Fruit fly (Drosophila melanogaster) whole organism, prepupa: ENCODE results near the gene ex.

Experiments used
- Blimp-1 ChIP-seq: fragments of 200-800 bp; sonication (Bioruptor generic); optimal IDR thresholded peaks from 3 replicates; lab custom pipeline; 2017; ENCODE audit warnings: missing biosample characterization, missing genetic modification characterization, mild to moderate bottlenecking, moderate library complexity, missing genetic modification reagents
- CG10631 ChIP-seq: fragments of 200-800 bp; sonication (Bioruptor generic); optimal IDR thresholded peaks from 2 replicates; lab custom pipeline; 2016; ENCODE audit warnings: missing biosample characterization, missing genetic modification characterization
- CG11294 ChIP-seq: fragments of 200-800 bp; sonication (Bioruptor generic); IDR thresholded peaks from 2 replicates; pipeline ENCODE4 v1.3.6; 2022; ENCODE audit warnings: missing biosample characterization, missing genetic modification characterization
- CG16779 ChIP-seq: fragments of 200-800 bp; sonication (Bioruptor generic); optimal IDR thresholded peaks from 3 replicates; lab custom pipeline; 2017; ENCODE audit warnings: missing biosample characterization, mild to moderate bottlenecking, missing genetic modification characterization
- CG3032 ChIP-seq: fragments of 200-800 bp; optimal IDR thresholded peaks from 2 replicates; lab custom pipeline; 2019; ENCODE audit warnings: missing biosample characterization, mild to moderate bottlenecking, missing genetic modification characterization, moderate library complexity
- CG31627 ChIP-seq: fragments of 200-800 bp; sonication (Bioruptor generic); optimal IDR thresholded peaks from 3 replicates; lab custom pipeline; 2016; ENCODE audit warnings: missing biosample characterization, missing genetic modification characterization
- CG32006 ChIP-seq: fragments of 200-800 bp; sonication (Bioruptor generic); optimal IDR thresholded peaks from 3 replicates; lab custom pipeline; 2017; ENCODE audit warnings: missing biosample characterization, mild to moderate bottlenecking, missing genetic modification characterization
- CG34406 ChIP-seq: fragments of 200-800 bp; sonication (Bioruptor generic); optimal IDR thresholded peaks from 3 replicates; lab custom pipeline; 2016; ENCODE audit warnings: missing biosample characterization, missing genetic modification characterization
- CG3919 ChIP-seq: fragments of 200-800 bp; sonication (Bioruptor generic); optimal IDR thresholded peaks from 3 replicates; lab custom pipeline; 2016; ENCODE audit warnings: missing biosample characterization, missing genetic modification characterization
- CG4318 ChIP-seq: fragments of 200-800 bp; sonication (Bioruptor generic); optimal IDR thresholded peaks from 3 replicates; lab custom pipeline; 2017; ENCODE audit warnings: missing biosample characterization, mild to moderate bottlenecking, missing genetic modification characterization
- CG6163 ChIP-seq: fragments of 200-800 bp; sonication (Bioruptor generic); IDR thresholded peaks from 3 replicates; pipeline ENCODE4 v1.3.6; 2022; ENCODE audit warnings: missing biosample characterization, missing genetic modification characterization
- CG6792 ChIP-seq: fragments of 200-800 bp; sonication (Bioruptor generic); optimal IDR thresholded peaks from 3 replicates; lab custom pipeline; 2016; ENCODE audit warnings: missing biosample characterization, missing genetic modification characterization
- CG6808 ChIP-seq: fragments of 200-800 bp; sonication (Bioruptor generic); optimal IDR thresholded peaks from 3 replicates; lab custom pipeline; 2017; ENCODE audit warnings: missing biosample characterization, missing genetic modification characterization, mild to moderate bottlenecking, moderate library complexity, missing genetic modification reagents
- CG6854 ChIP-seq: fragments of 200-800 bp; sonication (Bioruptor generic); optimal IDR thresholded peaks from 2 replicates; lab custom pipeline; 2017; ENCODE audit warnings: missing biosample characterization, mild to moderate bottlenecking, missing genetic modification characterization
- CG7368 ChIP-seq: fragments of 200-800 bp; sonication (Bioruptor generic); optimal IDR thresholded peaks from 3 replicates; lab custom pipeline; 2016; ENCODE audit warnings: missing biosample characterization, missing genetic modification characterization
- CG9139 ChIP-seq: fragments of 200-800 bp; sonication (Bioruptor generic); optimal IDR thresholded peaks from 3 replicates; lab custom pipeline; 2017; ENCODE audit warnings: missing biosample characterization, mild to moderate bottlenecking, missing genetic modification characterization
- Eip75B ChIP-seq: fragments of 200-800 bp; sonication (Bioruptor generic); optimal IDR thresholded peaks from 3 replicates; lab custom pipeline; 2016; ENCODE audit warnings: missing biosample characterization, missing genetic modification characterization
- Eip78C ChIP-seq: fragments of 200-800 bp; sonication (Bioruptor generic); peaks from one replicate; lab custom pipeline; 2016; ENCODE audit warnings: missing biosample characterization, missing genetic modification characterization
- Eip93F ChIP-seq: fragments of 200-800 bp; sonication (Bioruptor generic); optimal IDR thresholded peaks from 2 replicates; lab custom pipeline; 2016; ENCODE audit warnings: missing biosample characterization, mild to moderate bottlenecking, missing genetic modification characterization
- Ets21C ChIP-seq: fragments of 200-800 bp; sonication (Bioruptor generic); optimal IDR thresholded peaks from 3 replicates; lab custom pipeline; 2016; ENCODE audit warnings: missing biosample characterization, missing genetic modification characterization
- Ets96B ChIP-seq: fragments of 200-800 bp; optimal IDR thresholded peaks from 2 replicates; lab custom pipeline; 2019; ENCODE audit warnings: missing biosample characterization, mild to moderate bottlenecking, missing genetic modification characterization, moderate library complexity
- Hr38 ChIP-seq: sonication (Bioruptor generic); optimal IDR thresholded peaks from 2 replicates; lab custom pipeline; 2016; ENCODE audit warnings: missing biosample characterization, missing genetic modification characterization
- Hr39 ChIP-seq: fragments of 200-800 bp; sonication (Bioruptor generic); optimal IDR thresholded peaks from 2 replicates; lab custom pipeline; 2016; ENCODE audit warnings: missing biosample characterization, missing genetic modification characterization
- Met ChIP-seq: fragments of 200-800 bp; sonication (Bioruptor generic); optimal IDR thresholded peaks from 3 replicates; lab custom pipeline; 2016; ENCODE audit warnings: missing biosample characterization, missing genetic modification characterization
- OdsH ChIP-seq: fragments of 200-800 bp; sonication (Bioruptor generic); optimal IDR thresholded peaks from 3 replicates; lab custom pipeline; 2016; ENCODE audit warnings: missing biosample characterization, missing genetic modification characterization
- Smox ChIP-seq: fragments of 200-800 bp; sonication (Bioruptor generic); optimal IDR thresholded peaks from 3 replicates; lab custom pipeline; 2016; ENCODE audit warnings: missing biosample characterization, missing genetic modification characterization
- Sox102F ChIP-seq: fragments of 200-800 bp; sonication (Bioruptor generic); optimal IDR thresholded peaks from 2 replicates; lab custom pipeline; 2016; ENCODE audit warnings: missing biosample characterization, mild to moderate bottlenecking, missing genetic modification characterization
- Sox14 ChIP-seq: fragments of 200-800 bp; sonication (Bioruptor generic); optimal IDR thresholded peaks from 3 replicates; lab custom pipeline; 2016; ENCODE audit warnings: missing biosample characterization, missing genetic modification characterization
- Sox15 ChIP-seq: fragments of 200-800 bp; sonication (Bioruptor generic); optimal IDR thresholded peaks from 3 replicates; lab custom pipeline; 2016; ENCODE audit warnings: missing biosample characterization, missing genetic modification characterization
- achi ChIP-seq: fragments of 200-800 bp; sonication (Bioruptor generic); optimal IDR thresholded peaks from 3 replicates; lab custom pipeline; 2016; ENCODE audit warnings: missing biosample characterization, missing genetic modification characterization
- acj6 ChIP-seq: fragments of 200-800 bp; sonication (Bioruptor generic); optimal IDR thresholded peaks from 3 replicates; lab custom pipeline; 2016; ENCODE audit warnings: missing biosample characterization, missing genetic modification characterization
- cyc ChIP-seq: fragments of 200-800 bp; sonication (Bioruptor generic); optimal IDR thresholded peaks from 3 replicates; lab custom pipeline; 2016; ENCODE audit warnings: missing biosample characterization, missing genetic modification characterization
- dsx ChIP-seq: fragments of 200-800 bp; optimal IDR thresholded peaks from 3 replicates; lab custom pipeline; 2019; ENCODE audit warnings: missing biosample characterization, mild to moderate bottlenecking, missing genetic modification characterization, moderate library complexity; ENCODE audit not compliant: poor library complexity, severe bottlenecking
- eg ChIP-seq: fragments of 200-800 bp; sonication (Bioruptor generic); IDR thresholded peaks from 3 replicates; pipeline ENCODE4 v1.3.6; 2022; ENCODE audit warnings: missing biosample characterization, missing genetic modification characterization
- fd85E ChIP-seq: fragments of 200-800 bp; sonication (Bioruptor generic); optimal IDR thresholded peaks from 3 replicates; lab custom pipeline; 2016; ENCODE audit warnings: missing biosample characterization, missing genetic modification characterization
- fkh ChIP-seq: fragments of 200-800 bp; sonication (Bioruptor generic); optimal IDR thresholded peaks from 3 replicates; lab custom pipeline; 2017; ENCODE audit warnings: missing biosample characterization, mild to moderate bottlenecking, missing genetic modification characterization, moderate library complexity
- lz ChIP-seq: fragments of 200-800 bp; sonication (Bioruptor generic); optimal IDR thresholded peaks from 3 replicates; lab custom pipeline; 2016; ENCODE audit warnings: missing biosample characterization, missing genetic modification characterization
- salr ChIP-seq, 2 experiments: fragments of 200-800 bp; sonication (Bioruptor generic); optimal IDR thresholded peaks; 3 replicates each; lab custom pipeline; 2016 to 2018; ENCODE audit warnings: missing biosample characterization in 2 of 2, missing genetic modification characterization in 2 of 2, mild to moderate bottlenecking in 1 of 2
- spab ChIP-seq: fragments of 200-800 bp; sonication (Bioruptor generic); optimal IDR thresholded peaks from 2 replicates; lab custom pipeline; 2017; ENCODE audit warnings: missing biosample characterization, mild to moderate bottlenecking, missing genetic modification characterization, missing genetic modification reagents
- svp ChIP-seq: fragments of 200-800 bp; sonication (Bioruptor generic); peaks from one replicate; lab custom pipeline; 2016; ENCODE audit warnings: missing biosample characterization, missing genetic modification characterization
- topi ChIP-seq: fragments of 200-800 bp; sonication (Bioruptor generic); optimal IDR thresholded peaks from 3 replicates; lab custom pipeline; 2016; ENCODE audit warnings: missing biosample characterization, missing genetic modification characterization

The ex gene

DNA sequence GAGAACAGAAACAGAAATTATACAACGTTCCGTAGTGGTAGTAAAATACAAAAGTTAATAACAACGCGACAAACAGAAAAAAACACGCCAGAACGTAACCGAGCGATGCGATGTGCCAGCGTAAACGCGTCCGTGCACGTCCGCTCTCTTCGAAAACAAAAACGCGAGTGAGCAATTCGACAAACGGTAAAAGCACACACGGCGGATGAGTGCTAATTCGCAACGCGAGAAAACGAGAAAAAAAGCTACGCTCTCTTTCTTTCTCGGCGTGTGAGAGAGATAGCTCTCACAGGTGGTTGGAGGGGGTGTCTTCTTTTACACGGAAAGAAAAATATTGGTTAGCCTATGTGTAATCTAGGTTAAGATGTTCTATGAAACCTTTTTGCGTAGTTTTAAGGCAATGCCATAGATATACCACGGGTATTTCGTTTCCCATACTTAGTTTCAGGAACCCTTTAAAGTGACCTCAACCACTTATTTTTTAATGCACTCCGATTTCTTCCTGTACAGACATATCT is 41.1 kb downstream of the ex start, which contains the start of gene CG4297 (continued):
- peak; percentile 80 for TF ChIP-seq lz
- TF ChIP-seq Eip75B (GFP tag; lab: Kevin White, UChicago): peak; percentile 81
- peak; percentile 72 for TF ChIP-seq Met (GFP tag; lab: Kevin White, UChicago)
- peak; percentile 80 for TF ChIP-seq Hr39 (GFP tag; lab: Kevin White, UChicago)
- TF ChIP-seq CG6792 (GFP tag; lab: Kevin White, UChicago): peak; percentile 83
- TF ChIP-seq OdsH (GFP tag; lab: Kevin White, UChicago): peak; percentile 87
- TF ChIP-seq svp (GFP tag; lab: Kevin White, UChicago): peak; percentile 92
- TF ChIP-seq Sox102F: peak; percentile 81
- peak; percentile 73 for TF ChIP-seq CG4318 (GFP tag; lab: Kevin White, UChicago)
- peak; percentile 79 for TF ChIP-seq CG31627 (GFP tag; lab: Kevin White, UChicago)
- no peak for TF ChIP-seq CG11294 (GFP tag; lab: Robert Waterston, UW)
- TF ChIP-seq Blimp-1 (GFP tag; lab: Kevin White, UChicago): peak; percentile 50
- no peak for TF ChIP-seq Hr38
- peak; percentile 73 for TF ChIP-seq spab (GFP tag; lab: Kevin White, UChicago)
- TF ChIP-seq eg (GFP tag; lab: Robert Waterston, UW): no peak
- TF ChIP-seq CG32006 (GFP tag; lab: Kevin White, UChicago): peak; percentile 90
- peak; percentile 96 for TF ChIP-seq Eip78C (GFP tag; lab: Kevin White, UChicago)

DNA sequence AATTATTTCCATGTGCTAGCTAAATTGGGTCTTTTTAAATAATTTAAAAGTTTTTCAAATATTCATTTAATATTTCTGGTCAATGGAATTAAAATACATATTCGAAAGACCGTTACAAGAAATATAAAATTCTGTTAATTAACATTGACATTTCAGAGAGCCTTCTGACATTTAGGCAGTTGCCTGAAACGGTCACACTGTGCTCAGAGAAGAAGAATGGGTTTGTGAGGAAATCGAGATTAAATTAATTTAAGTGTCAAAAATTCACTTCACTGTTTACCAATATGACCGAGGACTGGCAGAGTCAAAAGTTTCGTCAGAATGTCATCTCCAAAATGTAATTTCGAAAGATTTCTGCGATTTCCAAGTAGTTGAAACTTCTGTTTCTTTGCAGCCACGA is 41.8 kb downstream of the ex start, which contains the start of gene MED15:
Gene MED15 (plus strand): TSS at position 185 of the 400 bp plus-strand sequence.
- TF ChIP-seq CG9139: no peak
- peak; percentile 72 for TF ChIP-seq achi (GFP tag; lab: Kevin White, UChicago)

DNA sequence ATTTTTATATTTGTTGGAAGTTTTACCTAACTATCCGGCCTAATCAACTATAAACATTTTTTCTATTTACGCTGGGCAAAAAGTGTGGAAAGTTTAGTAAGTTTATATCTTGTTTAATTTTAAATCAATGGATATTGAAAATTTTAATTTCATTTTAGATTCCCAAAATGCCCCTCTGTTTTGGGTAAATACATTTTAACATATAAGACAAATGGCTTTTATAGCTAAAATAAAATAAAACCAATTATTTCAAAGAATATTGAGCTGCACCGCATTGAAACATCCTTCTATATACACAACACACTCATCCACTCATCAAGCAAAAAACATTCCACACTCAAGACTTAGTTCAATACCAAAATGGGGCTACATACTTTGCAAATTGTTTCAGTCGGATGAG is 44.9 kb downstream of the ex start, which contains the start of gene ush:
Gene ush (plus strand): TSS at position 301 of the 400 bp plus-strand sequence.
- TF ChIP-seq fd85E: no peak
- TF ChIP-seq fkh (GFP tag; lab: Kevin White, UChicago): no peak
- no peak for TF ChIP-seq Ets96B (tag; lab: Kevin White, UChicago)
- no peak for TF ChIP-seq Sox14 (GFP tag; lab: Kevin White, UChicago)
- TF ChIP-seq CG4318 (GFP tag; lab: Kevin White, UChicago): no peak

DNA sequence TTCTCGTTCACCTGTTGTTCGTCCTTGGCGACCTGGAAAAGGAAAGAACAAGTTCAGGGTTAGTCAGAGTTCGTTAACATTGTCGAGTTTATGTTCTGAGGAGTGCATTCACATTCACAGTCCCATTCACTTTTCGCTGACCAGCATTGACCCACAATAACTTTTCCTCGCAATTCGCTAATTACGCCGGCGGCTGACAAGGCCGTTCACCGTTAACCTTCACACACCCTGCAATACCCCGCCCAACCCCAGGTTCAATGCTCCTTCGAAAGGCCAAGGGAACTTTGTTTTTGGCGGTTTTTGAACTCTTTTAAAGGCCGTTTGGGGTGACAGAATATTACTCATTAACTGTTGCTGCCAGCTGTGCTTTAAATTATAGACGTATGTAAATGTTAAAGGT is 47.1 kb downstream of the ex start:
- peak; percentile 11 for TF ChIP-seq svp (GFP tag; lab: Kevin White, UChicago)
- TF ChIP-seq CG10631: no peak
- no peak for TF ChIP-seq acj6 (GFP tag; lab: Kevin White, UChicago)
- no peak for TF ChIP-seq CG6854

DNA sequence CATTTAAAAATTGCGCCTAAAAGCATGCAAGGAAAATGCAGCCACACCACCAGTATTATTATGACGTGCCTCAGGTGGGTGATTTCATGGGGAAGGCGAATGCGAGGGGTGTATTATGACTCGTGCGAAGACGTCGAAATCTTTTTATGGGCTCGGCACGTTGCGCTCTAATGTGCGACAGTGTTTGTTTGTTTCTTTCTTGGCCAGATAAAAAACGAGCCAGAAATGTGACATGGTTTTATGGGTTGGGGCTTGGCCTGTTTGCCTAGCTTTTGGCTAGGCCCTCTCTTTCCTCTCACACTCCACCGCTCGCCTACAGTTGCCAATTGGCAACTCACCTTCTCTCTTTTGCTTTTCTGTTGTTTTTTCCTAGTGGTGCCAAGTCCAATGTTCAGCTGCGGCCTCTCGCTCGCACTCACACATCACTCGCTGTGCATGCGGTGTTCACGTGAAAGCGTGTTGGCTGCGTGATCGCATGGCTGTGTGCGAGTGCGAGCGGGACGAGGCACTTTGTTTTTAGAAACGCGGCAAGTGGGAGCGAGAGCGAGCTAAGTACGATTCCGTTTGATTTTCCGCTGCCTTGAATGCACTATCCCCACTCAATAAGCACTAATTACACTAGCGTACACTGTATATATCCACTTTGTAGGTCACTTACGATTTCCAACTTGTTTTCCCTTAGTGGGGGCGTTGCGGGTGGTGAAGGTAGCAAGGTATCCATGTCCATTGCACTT is 47.9 kb downstream of the ex start:
- TF ChIP-seq OdsH (GFP tag; lab: Kevin White, UChicago): peak; percentile 67
- TF ChIP-seq Eip93F (GFP tag; lab: Kevin White, UChicago): peak; percentile 72
- TF ChIP-seq CG6792 (GFP tag; lab: Kevin White, UChicago): peak; percentile 16
- peak; percentile 98 for TF ChIP-seq CG16779
- peak; percentile 39 for TF ChIP-seq CG34406 (GFP tag; lab: Kevin White, UChicago)
- TF ChIP-seq CG3919 (GFP tag; lab: Kevin White, UChicago): peak; percentile 93
- TF ChIP-seq CG3032: peak; percentile 82
- peak; percentile 92 for TF ChIP-seq CG7368 (GFP tag; lab: Kevin White, UChicago)
- TF ChIP-seq CG11294 (GFP tag; lab: Robert Waterston, UW): no peak
- TF ChIP-seq achi (GFP tag; lab: Kevin White, UChicago): peak; percentile 71
- TF ChIP-seq salr (GFP tag; optimal IDR thresholded peaks at IDR 0.05; lab: Kevin White, UChicago): peak; percentile 94 to 97
- TF ChIP-seq CG6163 (GFP tag; lab: Robert Waterston, UW): no peak
- no peak for TF ChIP-seq cyc (GFP tag; lab: Kevin White, UChicago)
- TF ChIP-seq Ets21C (GFP tag; lab: Kevin White, UChicago): no peak
- TF ChIP-seq Hr39 (GFP tag; lab: Kevin White, UChicago): no peak
- peak; percentile 75 for TF ChIP-seq Eip75B (GFP tag; lab: Kevin White, UChicago)
- TF ChIP-seq Sox15 (GFP tag; lab: Kevin White, UChicago): no peak
- TF ChIP-seq Blimp-1 (GFP tag; lab: Kevin White, UChicago): peak; percentile 67
- peak; percentile 100 for TF ChIP-seq CG9139
- peak; percentile 96 for TF ChIP-seq CG6854
- TF ChIP-seq CG31627 (GFP tag; lab: Kevin White, UChicago): no peak
- TF ChIP-seq Smox (GFP tag; lab: Kevin White, UChicago): peak; percentile 27
- peak; percentile 67 for TF ChIP-seq topi
- TF ChIP-seq dsx (GFP tag; lab: Kevin White, UChicago): peak; percentile 87
- TF ChIP-seq CG6808 (GFP tag; lab: Kevin White, UChicago): peak; percentile 99
- TF ChIP-seq Sox14 (GFP tag; lab: Kevin White, UChicago): peak; percentile 89
